Worm (Caenorhabditis elegans): Measurements from ENCODE around the gene sdpn-1.

Gene sdpn-1

DNA sequence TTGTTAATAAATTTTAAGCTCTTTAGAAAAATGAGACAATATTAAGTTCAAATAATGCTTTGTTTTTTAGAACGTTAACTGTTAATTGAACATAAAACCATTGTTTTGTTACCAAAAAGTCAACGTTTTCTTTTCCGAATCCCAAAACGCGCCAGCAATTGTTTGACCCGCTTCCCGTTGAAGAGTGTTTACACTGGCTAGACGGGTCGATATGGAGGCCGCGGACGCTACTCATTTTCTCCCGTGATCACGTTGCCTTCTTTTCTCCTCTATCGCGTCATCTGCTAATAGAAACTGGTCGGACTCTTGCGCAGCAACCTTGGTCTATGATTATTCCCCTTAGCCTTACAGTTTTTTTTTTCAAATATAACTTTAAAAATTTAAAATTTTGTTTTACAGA lies 31.1 kb upstream of the sdpn-1 start, which contains the start of gene C34D10.1 (continued):
- peak; percentile 56 for TF ChIP-seq egl-27 (tag; optimal IDR thresholded peaks at IDR 0.05)

- TF ChIP-seq nhr-28 (tag; optimal IDR thresholded peaks at IDR 0.05) (no peak), lin-15B (tag; optimal IDR thresholded peaks at IDR 0.05) (no peak), skn-1 (tag; optimal IDR thresholded peaks at IDR 0.05) (no peak), fos-1 (tag; optimal IDR thresholded peaks at IDR 0.05) (no peak), ZK546.5 (tag; optimal IDR thresholded peaks at IDR 0.05) (no peak), egl-5 (tag; optimal IDR thresholded peaks at IDR 0.05) (no peak), mdl-1 (tag; optimal IDR thresholded peaks at IDR 0.05) (no peak), nhr-67 (tag; optimal IDR thresholded peaks at IDR 0.05) (no peak), sea-2 (GFP tag; optimal IDR thresholded peaks at IDR 0.05) (no peak), nhr-25 (tag; optimal IDR thresholded peaks at IDR 0.05) (no peak), nhr-43 (tag; optimal IDR thresholded peaks at IDR 0.05; ENCODE audit: poor library complexity, severe bottlenecking) (no peak), nfya-1 (tag; optimal IDR thresholded peaks at IDR 0.05; ENCODE audit: insufficient read depth) (no peak), zag-1 (tag; optimal IDR thresholded peaks at IDR 0.05) (no peak), lsy-12 (tag; optimal IDR thresholded peaks at IDR 0.05) (no peak), nhr-77 (tag; optimal IDR thresholded peaks at IDR 0.05) (no peak), nhr-12 (tag; optimal IDR thresholded peaks at IDR 0.05) (no peak), ztf-11 (tag; optimal IDR thresholded peaks at IDR 0.05) (no peak), daf-12 (tag; optimal IDR thresholded peaks at IDR 0.05) (no peak), elt-2 (tag; optimal IDR thresholded peaks at IDR 0.05) (no peak), nhr-23 (tag; optimal IDR thresholded peaks at IDR 0.05) (no peak)
Observed at ce11 chrX:8027509-8027908, 29.5 kb upstream of the sdpn-1 start.

ce11 chrX:8026709-8027108 lies 28.7 kb upstream of the sdpn-1 start:
- no peak for TF ChIP-seq ceh-16 (tag; optimal IDR thresholded peaks at IDR 0.05)
- no peak for TF ChIP-seq fos-1 (tag; optimal IDR thresholded peaks at IDR 0.05)
- TF ChIP-seq unc-39 (tag; optimal IDR thresholded peaks at IDR 0.05), result no peak
- no peak for TF ChIP-seq lin-39 (tag; optimal IDR thresholded peaks at IDR 0.05)
- TF ChIP-seq elt-1 (tag; optimal IDR thresholded peaks at IDR 0.05), result no peak
- TF ChIP-seq ceh-82 (tag; optimal IDR thresholded peaks at IDR 0.05), result no peak
- no peak for TF ChIP-seq jun-1 (tag; optimal IDR thresholded peaks at IDR 0.05)
- TF ChIP-seq nhr-237 (tag; optimal IDR thresholded peaks at IDR 0.05), result no peak
- TF ChIP-seq mdl-1 (tag; optimal IDR thresholded peaks at IDR 0.05), result no peak
- TF ChIP-seq snpc-4 (tag; optimal IDR thresholded peaks at IDR 0.05), result no peak
- no peak for TF ChIP-seq tbx-2 (tag; optimal IDR thresholded peaks at IDR 0.05)
- peak; percentile 35 for TF ChIP-seq nhr-43 (tag; optimal IDR thresholded peaks at IDR 0.05; ENCODE audit: poor library complexity, severe bottlenecking)
- no peak for TF ChIP-seq lin-15B (tag; optimal IDR thresholded peaks at IDR 0.05)
- TF ChIP-seq nfya-1 (tag; optimal IDR thresholded peaks at IDR 0.05; ENCODE audit: insufficient read depth), result peak; percentile 13
- TF ChIP-seq unc-62 (GFP tag; optimal IDR thresholded peaks at IDR 0.05), result no peak
- no peak for TF ChIP-seq ama-1 (optimal IDR thresholded peaks at IDR 0.05)
- no peak for TF ChIP-seq ztf-11 (tag; optimal IDR thresholded peaks at IDR 0.05)
- no peak for TF ChIP-seq ceh-28 (tag; optimal IDR thresholded peaks at IDR 0.05)
- no peak for TF ChIP-seq ceh-9 (tag; optimal IDR thresholded peaks at IDR 0.05)
- TF ChIP-seq hmg-11 (tag; optimal IDR thresholded peaks at IDR 0.05), result no peak
- TF ChIP-seq nhr-77 (tag; optimal IDR thresholded peaks at IDR 0.05), result no peak
- TF ChIP-seq fkh-2 (tag; optimal IDR thresholded peaks at IDR 0.05), result no peak
- TF ChIP-seq mml-1 (tag; optimal IDR thresholded peaks at IDR 0.05), result no peak
- no peak for TF ChIP-seq nhr-67 (tag; optimal IDR thresholded peaks at IDR 0.05)
- no peak for TF ChIP-seq egl-5 (tag; optimal IDR thresholded peaks at IDR 0.05)
- TF ChIP-seq elt-2 (tag; optimal IDR thresholded peaks at IDR 0.05), result peak; percentile 37
- TF ChIP-seq eor-1 (tag; optimal IDR thresholded peaks at IDR 0.05), result no peak
- TF ChIP-seq nhr-76 (tag; optimal IDR thresholded peaks at IDR 0.05), result no peak
- peak; percentile 37 for TF ChIP-seq pha-4 (tag; optimal IDR thresholded peaks at IDR 0.05)
- no peak for TF ChIP-seq daf-12 (tag; optimal IDR thresholded peaks at IDR 0.05)
- no peak for TF ChIP-seq skn-1 (tag; optimal IDR thresholded peaks at IDR 0.05)
- TF ChIP-seq zag-1 (tag; optimal IDR thresholded peaks at IDR 0.05), result no peak
- TF ChIP-seq egl-27 (tag; optimal IDR thresholded peaks at IDR 0.05), result no peak
- no peak for TF ChIP-seq nhr-28 (tag; optimal IDR thresholded peaks at IDR 0.05)
- peak; percentile 2 for TF ChIP-seq nhr-23 (tag; optimal IDR thresholded peaks at IDR 0.05)
- no peak for TF ChIP-seq R02D3.7 (tag; optimal IDR thresholded peaks at IDR 0.05)
- no peak for TF ChIP-seq nhr-25 (tag; optimal IDR thresholded peaks at IDR 0.05)

Data from whole organism, L3 larva.